Worm (Caenorhabditis elegans): ENCODE results near the gene molo-1.
A peak's percentile ranks its signal among the peaks of the same experiment; 100 is the strongest.

The molo-1 gene

DNA sequence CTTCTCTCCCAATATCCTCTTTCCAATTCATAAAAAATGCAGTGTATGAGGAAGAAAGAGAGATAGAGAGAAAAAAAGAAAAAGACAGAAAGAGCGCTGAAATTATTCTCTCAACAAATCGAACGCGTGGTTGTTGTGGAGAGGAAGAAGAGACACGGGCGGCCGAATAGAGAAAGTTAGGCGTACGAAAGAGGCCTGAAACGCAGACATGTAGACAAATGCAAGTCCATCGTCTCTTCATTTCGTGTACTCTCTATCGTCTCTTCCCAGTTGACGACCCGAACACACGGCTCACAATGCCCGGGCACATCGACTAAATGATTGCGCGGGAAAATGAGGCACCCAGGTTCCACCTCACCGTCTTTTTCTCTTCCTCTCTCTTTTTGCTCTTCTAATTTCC lies 47.4 kb downstream of the molo-1 start (continued):
- no peak for TF ChIP-seq Y79H2A.3 (GFP tag; conservative IDR thresholded peaks at IDR 0.05)
- TF ChIP-seq madf-6 (GFP tag; IDR thresholded peaks at IDR 0.05) = peak; percentile 75
- no peak for TF ChIP-seq snpc-3.4 (tag; optimal IDR thresholded peaks at IDR 0.05)
- 0 out of 2 replicates have a peak, but pooled peaks have one; percentile 21 for TF ChIP-seq mcd-1 (GFP tag; IDR thresholded peaks at IDR 0.05)
- TF ChIP-seq rpc-1 (optimal IDR thresholded peaks at IDR 0.05) = no peak
- no peak for TF ChIP-seq rpc-1 (tag; optimal IDR thresholded peaks at IDR 0.05)
- TF ChIP-seq zim-3 (tag; optimal IDR thresholded peaks at IDR 0.05) = no peak
- TF ChIP-seq nfya-1 (tag; optimal IDR thresholded peaks at IDR 0.05; ENCODE audit: borderline replicate concordance, insufficient read depth) = no peak
- no peak for TF ChIP-seq nfya-2 (GFP tag; IDR thresholded peaks at IDR 0.05)

DNA sequence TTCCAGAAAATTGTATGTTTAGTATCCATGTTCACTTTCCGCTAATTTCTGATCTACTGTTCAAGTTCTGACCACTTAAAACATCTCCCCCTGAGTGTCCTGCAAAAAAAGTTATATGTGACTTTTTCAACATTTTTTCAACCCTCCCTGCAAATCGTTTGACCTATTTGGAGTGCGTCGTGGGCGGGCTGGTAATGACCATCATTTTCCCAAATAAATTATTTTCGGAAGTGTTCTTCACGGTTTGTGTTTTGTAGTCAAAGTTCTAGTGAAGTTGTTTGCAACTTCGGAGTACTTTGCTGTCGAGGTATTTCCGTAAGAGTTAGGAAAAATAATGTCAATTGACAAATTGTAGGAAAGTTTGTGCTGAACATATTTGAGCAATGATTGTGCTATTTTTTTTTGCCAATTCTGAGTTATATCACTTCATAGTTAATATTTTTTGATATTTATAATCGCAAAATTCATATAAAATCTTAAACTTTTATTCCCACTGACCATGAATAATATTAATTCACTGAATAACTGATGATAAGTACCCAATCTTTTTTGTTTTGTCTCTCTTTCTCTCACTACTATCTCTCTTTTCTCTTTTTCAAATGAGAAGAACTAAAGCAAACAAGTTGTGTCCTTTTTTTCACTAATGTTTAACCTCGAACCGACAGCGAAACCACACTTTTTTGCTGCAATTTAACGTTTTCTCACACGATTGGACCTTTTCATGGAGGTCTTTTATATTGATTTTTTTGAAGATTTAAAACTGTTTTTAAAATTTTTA lies 48.6 kb downstream of the molo-1 start:
- TF ChIP-seq pbrm-1 (GFP tag; IDR thresholded peaks at IDR 0.05) (no peak), snpc-4 (GFP tag; optimal IDR thresholded peaks at IDR 0.05) (no peak), snpc-4 (tag; optimal IDR thresholded peaks at IDR 0.05) (no peak), him-1 (tag; optimal IDR thresholded peaks at IDR 0.05) (no peak), nfyb-1 (GFP tag; IDR thresholded peaks at IDR 0.05) (no peak), nhr-27 (tag; optimal IDR thresholded peaks at IDR 0.05) (no peak), repo-1 (tag; optimal IDR thresholded peaks at IDR 0.05) (no peak), zfh-2 (GFP tag; conservative IDR thresholded peaks at IDR 0.05) (no peak), sptf-2 (GFP tag; optimal IDR thresholded peaks at IDR 0.05) (no peak), ceh-40 (GFP tag; IDR thresholded peaks at IDR 0.05) (no peak), ztf-22 (GFP tag; optimal IDR thresholded peaks at IDR 0.05) (no peak), fkh-3 (tag; optimal IDR thresholded peaks at IDR 0.05) (no peak)

- 0 out of 2 replicates have a peak, but pooled peaks have one; percentile 33 for TF ChIP-seq zfh-2 (GFP tag; conservative IDR thresholded peaks at IDR 0.05)
- TF ChIP-seq mcd-1 (GFP tag; IDR thresholded peaks at IDR 0.05) = no peak
- TF ChIP-seq lir-1 (GFP tag; conservative IDR thresholded peaks at IDR 0.05) = no peak
Measured at ce11 chrIII:5623418-5623817, 49.6 kb downstream of the molo-1 start.

- no peak for TF ChIP-seq ceh-100 (GFP tag; IDR thresholded peaks at IDR 0.05)
Measured at ce11 chrIII:5624835-5625234, 51.0 kb downstream of the molo-1 start, which contains the start of gene daf-4. Gene daf-4 (plus strand): TSS chrIII:5625135.

All from whole organism, young adult.